Fruit fly (Drosophila melanogaster) whole organism, adult: ENCODE measurements around the gene CG7675.

ENCODE experiments used
- CG11617 ChIP-seq: fragments of 200-800 bp; sonication (Bioruptor generic); optimal IDR thresholded peaks from 2 replicates; lab custom pipeline; 2017; ENCODE audit warnings: mild to moderate bottlenecking, missing biosample characterization, missing genetic modification reagents, missing genetic modification characterization
- CG12768 ChIP-seq: fragments of 200-800 bp; sonication (Bioruptor generic); optimal IDR thresholded peaks from 2 replicates; lab custom pipeline; 2017; ENCODE audit warnings: missing biosample characterization, missing genetic modification characterization, mild to moderate bottlenecking, moderate library complexity, missing genetic modification reagents
- CG14711 ChIP-seq: fragments of 200-800 bp; sonication (Bioruptor generic); optimal IDR thresholded peaks from 2 replicates; lab custom pipeline; 2018; ENCODE audit warnings: missing biosample characterization, mild to moderate bottlenecking, missing genetic modification characterization, moderate library complexity
- CG1620 ChIP-seq: fragments of 200-800 bp; sonication (Bioruptor generic); optimal IDR thresholded peaks from 2 replicates; lab custom pipeline; 2016; ENCODE audit warnings: missing biosample characterization, missing genetic modification characterization
- CG33017 ChIP-seq: fragments of 200-800 bp; sonication (Bioruptor generic); optimal IDR thresholded peaks from 2 replicates; lab custom pipeline; 2018; ENCODE audit warnings: missing biosample characterization, mild to moderate bottlenecking, missing genetic modification characterization, moderate library complexity
- CG5204 ChIP-seq: fragments of 200-800 bp; sonication (Bioruptor generic); optimal IDR thresholded peaks from 2 replicates; lab custom pipeline; 2016; ENCODE audit warnings: missing biosample characterization, missing genetic modification characterization
- CG7045 ChIP-seq: fragments of 200-800 bp; sonication (Bioruptor generic); optimal IDR thresholded peaks from 2 replicates; lab custom pipeline; 2017; ENCODE audit warnings: missing biosample characterization, mild to moderate bottlenecking, missing genetic modification characterization
- CG7101 ChIP-seq: fragments of 200-800 bp; sonication (Bioruptor generic); optimal IDR thresholded peaks from 2 replicates; lab custom pipeline; 2018; ENCODE audit warnings: missing biosample characterization, mild to moderate bottlenecking, missing genetic modification characterization, moderate library complexity
- Clk ChIP-seq: fragments of 200-800 bp; sonication (Bioruptor generic); optimal IDR thresholded peaks from 2 replicates; lab custom pipeline; 2017; ENCODE audit warnings: missing biosample characterization, missing genetic modification characterization
- Crg-1 ChIP-seq: fragments of 200-800 bp; sonication (Bioruptor generic); optimal IDR thresholded peaks from 2 replicates; lab custom pipeline; 2016; ENCODE audit warnings: missing biosample characterization, missing genetic modification characterization
- Hr96 ChIP-seq: fragments of 200-800 bp; sonication (Bioruptor generic); optimal IDR thresholded peaks from 2 replicates; lab custom pipeline; 2016; ENCODE audit warnings: missing biosample characterization, missing genetic modification characterization
- Mnt ChIP-seq: fragments of 200-800 bp; sonication (Bioruptor generic); optimal IDR thresholded peaks from 2 replicates; lab custom pipeline; 2016; ENCODE audit warnings: missing biosample characterization, mild to moderate bottlenecking, missing genetic modification characterization
- bab1 ChIP-seq: fragments of 200-800 bp; sonication (Bioruptor generic); optimal IDR thresholded peaks from 3 replicates; lab custom pipeline; 2019; ENCODE audit warnings: missing biosample characterization, mild to moderate bottlenecking, missing genetic modification characterization, moderate library complexity
- cic ChIP-seq: fragments of 200-800 bp; sonication (Bioruptor generic); optimal IDR thresholded peaks from 2 replicates; lab custom pipeline; 2017; ENCODE audit warnings: missing biosample characterization, mild to moderate bottlenecking, missing genetic modification characterization, moderate library complexity
- cnc ChIP-seq, 2 experiments: fragments of >200 bp; optimal IDR thresholded peaks; 2 replicates each; lab custom pipeline; 2017
- kay ChIP-seq: fragments of 200-800 bp; sonication (Bioruptor generic); peaks from one replicate; lab custom pipeline; 2016; ENCODE audit warnings: missing biosample characterization, missing genetic modification characterization, borderline replicate concordance
- ovo ChIP-seq: fragments of 200-800 bp; sonication (Bioruptor generic); optimal IDR thresholded peaks from 2 replicates; lab custom pipeline; 2016; ENCODE audit warnings: missing biosample characterization, missing genetic modification characterization
- pad ChIP-seq: fragments of 200-800 bp; sonication (Bioruptor generic); optimal IDR thresholded peaks from 3 replicates; lab custom pipeline; 2017; ENCODE audit warnings: missing biosample characterization, missing genetic modification characterization, mild to moderate bottlenecking, moderate library complexity, missing genetic modification reagents
- tj ChIP-seq: fragments of 200-800 bp; sonication (Bioruptor generic); optimal IDR thresholded peaks from 3 replicates; lab custom pipeline; 2017; ENCODE audit warnings: missing biosample characterization, mild to moderate bottlenecking, missing genetic modification characterization, moderate library complexity
- toe ChIP-seq: fragments of 200-800 bp; sonication (Bioruptor generic); optimal IDR thresholded peaks from 2 replicates; lab custom pipeline; 2016; ENCODE audit warnings: missing biosample characterization, missing genetic modification characterization

The CG7675 gene

dm6 chr3R:18381014-18381512 is at the start of gene CG7675:
CG7675 (minus strand) TSS chr3R:18381178.
- no peak for TF ChIP-seq Hr96 (GFP tag; lab: Kevin White, UChicago)
- TF ChIP-seq CG1620 (GFP tag; lab: Kevin White, UChicago) = no peak
- no peak for TF ChIP-seq cic
- no peak for TF ChIP-seq CG5204 (GFP tag; lab: Kevin White, UChicago)
- no peak for TF ChIP-seq pad
- peak; percentile 52 for TF ChIP-seq bab1 (GFP tag; lab: Kevin White, UChicago)
- peak; percentile 95 for TF ChIP-seq tj (GFP tag; lab: Kevin White, UChicago)

dm6 chr3R:18423352-18423751 is 42.4 kb upstream of the CG7675 start:
- TF ChIP-seq kay (GFP tag; lab: Kevin White, UChicago) = peak; percentile 59
- no peak for TF ChIP-seq CG14711 (tag; lab: Kevin White, UChicago)

- TF ChIP-seq kay (GFP tag; lab: Kevin White, UChicago) = no peak
- no peak for TF ChIP-seq bab1 (GFP tag; lab: Kevin White, UChicago)
- TF ChIP-seq CG12768 = no peak
- no peak for TF ChIP-seq tj (GFP tag; lab: Kevin White, UChicago)
- no peak for TF ChIP-seq Hr96 (GFP tag; lab: Kevin White, UChicago)
- no peak for TF ChIP-seq cnc (optimal IDR thresholded peaks at IDR 0.05; lab: Kevin White, UChicago)
Measured at dm6 chr3R:18422446-18422845, 41.5 kb upstream of the CG7675 start.

- peak; percentile 51 for TF ChIP-seq Mnt (GFP tag; lab: Kevin White, UChicago)
- TF ChIP-seq CG12768 = peak; percentile 29
- peak; percentile 20 for TF ChIP-seq CG7045 (GFP tag; lab: Kevin White, UChicago)
- no peak for TF ChIP-seq cic
- TF ChIP-seq CG33017 (tag; lab: Kevin White, UChicago) = no peak
- TF ChIP-seq CG1620 (GFP tag; lab: Kevin White, UChicago) = peak; percentile 37
- TF ChIP-seq Hr96 (GFP tag; lab: Kevin White, UChicago) = peak; percentile 66
- TF ChIP-seq pad = peak; percentile 35
- TF ChIP-seq cnc (optimal IDR thresholded peaks at IDR 0.05; lab: Kevin White, UChicago) = no peak
- TF ChIP-seq Clk (GFP tag; lab: Kevin White, UChicago) = peak; percentile 10
- peak; percentile 11 for TF ChIP-seq CG7101 (tag; lab: Kevin White, UChicago)
- TF ChIP-seq toe (GFP tag; lab: Kevin White, UChicago) = peak; percentile 74
- TF ChIP-seq Crg-1 (GFP tag; lab: Kevin White, UChicago) = no peak
- peak; percentile 40 for TF ChIP-seq tj (GFP tag; lab: Kevin White, UChicago)
- peak; percentile 52 for TF ChIP-seq CG11617 (GFP tag; lab: Kevin White, UChicago)
- no peak for TF ChIP-seq kay (GFP tag; lab: Kevin White, UChicago)
- TF ChIP-seq CG5204 (GFP tag; lab: Kevin White, UChicago) = no peak
- no peak for TF ChIP-seq bab1 (GFP tag; lab: Kevin White, UChicago)
- TF ChIP-seq CG14711 (tag; lab: Kevin White, UChicago) = peak; percentile 73
- TF ChIP-seq ovo (GFP tag; lab: Kevin White, UChicago) = peak; percentile 30
Measured at dm6 chr3R:18412279-18413214, 31.6 kb upstream of the CG7675 start, which contains the start of gene CG31122. CG31122 (minus strand) TSS chr3R:18412874.

- no peak for TF ChIP-seq cic
- TF ChIP-seq CG11617 (GFP tag; lab: Kevin White, UChicago) = no peak
- no peak for TF ChIP-seq tj (GFP tag; lab: Kevin White, UChicago)
- no peak for TF ChIP-seq CG7045 (GFP tag; lab: Kevin White, UChicago)
- TF ChIP-seq CG5204 (GFP tag; lab: Kevin White, UChicago) = no peak
- TF ChIP-seq ovo (GFP tag; lab: Kevin White, UChicago) = no peak
- no peak for TF ChIP-seq Clk (GFP tag; lab: Kevin White, UChicago)
- TF ChIP-seq CG33017 (tag; lab: Kevin White, UChicago) = no peak
- TF ChIP-seq bab1 (GFP tag; lab: Kevin White, UChicago) = no peak
- no peak for TF ChIP-seq CG14711 (tag; lab: Kevin White, UChicago)
- TF ChIP-seq CG7101 (tag; lab: Kevin White, UChicago) = no peak
- no peak for TF ChIP-seq cnc (optimal IDR thresholded peaks at IDR 0.05; lab: Kevin White, UChicago)
- no peak for TF ChIP-seq Crg-1 (GFP tag; lab: Kevin White, UChicago)
- TF ChIP-seq pad = no peak
- no peak for TF ChIP-seq Mnt (GFP tag; lab: Kevin White, UChicago)
- no peak for TF ChIP-seq CG12768
- TF ChIP-seq Hr96 (GFP tag; lab: Kevin White, UChicago) = no peak
- TF ChIP-seq toe (GFP tag; lab: Kevin White, UChicago) = no peak
Measured at dm6 chr3R:18411205-18411749, 30.3 kb upstream of the CG7675 start, which contains the start of gene CG10864. CG10864 (minus strand) TSS chr3R:18411631.

dm6 chr3R:18404713-18405112 is 23.7 kb upstream of the CG7675 start, which contains the start of gene CG7685:
CG7685 (plus strand) TSS chr3R:18404940.
- TF ChIP-seq Crg-1 (GFP tag; lab: Kevin White, UChicago) (peak; percentile 86), CG5204 (GFP tag; lab: Kevin White, UChicago) (no peak), CG33017 (tag; lab: Kevin White, UChicago) (peak; percentile 73), toe (GFP tag; lab: Kevin White, UChicago) (peak; percentile 76), CG1620 (GFP tag; lab: Kevin White, UChicago) (peak; percentile 71), CG11617 (GFP tag; lab: Kevin White, UChicago) (peak; percentile 80), CG7101 (tag; lab: Kevin White, UChicago) (peak; percentile 81), tj (GFP tag; lab: Kevin White, UChicago) (peak; percentile 49), Clk (GFP tag; lab: Kevin White, UChicago) (peak; percentile 57), Hr96 (GFP tag; lab: Kevin White, UChicago) (peak; percentile 80), ovo (GFP tag; lab: Kevin White, UChicago) (no peak), Mnt (GFP tag; lab: Kevin White, UChicago) (peak; percentile 76), CG12768 (peak; percentile 84), kay (GFP tag; lab: Kevin White, UChicago) (no peak), CG14711 (tag; lab: Kevin White, UChicago) (peak; percentile 95), CG7045 (GFP tag; lab: Kevin White, UChicago) (peak; percentile 66), cic (peak; percentile 37), cnc (optimal IDR thresholded peaks at IDR 0.05; lab: Kevin White, UChicago) (no peak), bab1 (GFP tag; lab: Kevin White, UChicago) (peak; percentile 80), pad (peak; percentile 61)
